Worm (Caenorhabditis elegans) whole organism, early embryonic: Measurements from ENCODE around the gene srh-297.
"Not testable (repeated sequence)": the region's sequence is repeated elsewhere in the genome, so short reads cannot be mapped to it uniquely, and the experiment has no call there.

ENCODE experiments used
- B0310.2 ChIP-seq: sonication (generic microtip); optimal IDR thresholded peaks from 2 replicates; lab custom pipeline; 2016; ENCODE audit warnings: mild to moderate bottlenecking, missing genetic modification characterization, missing compliant biosample characterization
- F13C5.2 ChIP-seq: sonication (generic microtip); optimal IDR thresholded peaks from 2 replicates; lab custom pipeline; 2017; ENCODE audit warnings: mild to moderate bottlenecking, missing genetic modification characterization, inconsistent platforms, missing compliant biosample characterization
- ama-1 ChIP-seq: fragments of 150-350 bp; optimal IDR thresholded peaks from 2 replicates; lab custom pipeline; 2014
- ceh-13 ChIP-seq: fragments of 200-800 bp; sonication (Bioruptor generic); optimal IDR thresholded peaks from 2 replicates; lab custom pipeline; 2018; ENCODE audit warnings: mild to moderate bottlenecking, missing genetic modification characterization, missing compliant biosample characterization
- hmg-4 ChIP-seq: fragments of 200-800 bp; sonication (Bioruptor generic); optimal IDR thresholded peaks from 2 replicates; lab custom pipeline; 2018; ENCODE audit warnings: mild to moderate bottlenecking, missing genetic modification characterization, missing compliant biosample characterization
- tbx-11 ChIP-seq: fragments of 200-800 bp; sonication (Bioruptor generic); IDR thresholded peaks from 2 replicates; pipeline ENCODE4 v1.3.6; 2022; ENCODE audit warnings: missing genetic modification characterization, missing compliant biosample characterization
- tbx-37 ChIP-seq: fragments of 200-800 bp; sonication (Bioruptor generic); conservative IDR thresholded peaks from 2 replicates; pipeline ENCODE4 v1.3.6; 2022; ENCODE audit warnings: missing genetic modification reagents, missing genetic modification characterization, missing compliant biosample characterization

DNA sequence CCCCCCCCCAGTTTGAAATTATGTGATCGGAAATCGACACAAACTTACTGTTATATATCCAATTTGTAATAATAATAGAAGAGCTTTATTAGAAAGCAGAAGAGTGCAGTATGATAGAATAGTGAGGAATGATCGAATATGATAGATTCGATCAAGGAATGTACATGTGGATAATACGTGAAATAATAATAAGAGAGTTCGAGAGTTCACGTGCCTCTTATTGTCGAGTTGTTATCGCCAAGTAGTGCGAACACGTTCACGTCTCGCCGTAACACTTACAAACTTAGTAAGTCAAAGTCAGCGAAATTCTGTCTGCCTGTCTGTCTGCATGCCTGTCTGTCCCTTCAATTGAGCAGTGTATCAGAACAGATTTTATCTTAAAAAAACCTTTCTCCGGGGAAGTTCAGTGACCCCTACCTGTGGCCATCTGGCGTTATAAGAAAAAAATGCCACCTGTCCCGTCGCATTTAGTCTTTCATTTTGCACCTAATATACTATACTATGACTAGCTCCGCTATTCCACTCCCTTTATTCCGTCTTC, 47.0 kb downstream of the srh-297 start, which contains the start of the genes Y27F2A.6 and Y27F2A.8:
- not testable (repeated sequence) for TF ChIP-seq ama-1 (lab: Kevin White, UChicago); B0310.2 (tag; lab: Kevin White, UChicago); tbx-37 (GFP tag; lab: Robert Waterston, UW); tbx-11 (GFP tag; lab: Robert Waterston, UW); hmg-4; F13C5.2; ceh-13 (GFP tag; lab: Kevin White, UChicago)
